Worm (Caenorhabditis elegans) whole organism, L4 larva: ENCODE measurements around the gene R08C7.1.

Experiments
- F10B5.3 ChIP-seq: sonication (generic microtip); optimal IDR thresholded peaks from 2 replicates; lab custom pipeline; 2016; ENCODE audit warnings: mild to moderate bottlenecking, missing genetic modification characterization, missing compliant biosample characterization
- F49E8.2 ChIP-seq: sonication (generic microtip); optimal IDR thresholded peaks from 2 replicates; lab custom pipeline; 2016; ENCODE audit warnings: missing compliant biosample characterization, mild to moderate bottlenecking, missing genetic modification characterization, borderline replicate concordance
- R02D3.7 ChIP-seq: fragments of 150-350 bp; sonication (generic microtip); optimal IDR thresholded peaks from 3 replicates; lab custom pipeline; 2014; ENCODE audit warnings: missing biosample characterization, missing genetic modification characterization
- T20F7.1 ChIP-seq: fragments of 200-800 bp; sonication (Bioruptor generic); optimal IDR thresholded peaks from 2 replicates; lab custom pipeline; 2018; ENCODE audit warnings: mild to moderate bottlenecking, missing genetic modification characterization, missing compliant biosample characterization
- Y105C5A.15 ChIP-seq: fragments of 200-800 bp; sonication (Bioruptor generic); IDR thresholded peaks from 2 replicates; pipeline ENCODE4 v1.3.6; 2022; ENCODE audit warnings: missing genetic modification characterization, missing compliant biosample characterization
- Y48G9A.11 ChIP-seq: fragments of 200-800 bp; sonication (Bioruptor generic); IDR thresholded peaks from 2 replicates; pipeline ENCODE4 v1.3.6; 2022; ENCODE audit warnings: missing genetic modification reagents, missing genetic modification characterization, missing compliant biosample characterization
- Y5F2A.4 ChIP-seq: fragments of 200-800 bp; sonication (Bioruptor generic); optimal IDR thresholded peaks from 2 replicates; lab custom pipeline; 2018; ENCODE audit warnings: mild to moderate bottlenecking, missing genetic modification characterization, missing compliant biosample characterization
- Y75B8A.6 ChIP-seq: fragments of 200-800 bp; sonication (Bioruptor generic); IDR thresholded peaks from 2 replicates; pipeline ENCODE4 v1.3.6; 2022; ENCODE audit warnings: missing genetic modification reagents, missing genetic modification characterization, missing compliant biosample characterization
- ZK546.5 ChIP-seq, 2 experiments: sonication (generic microtip); optimal IDR thresholded peaks; 2 replicates each; lab custom pipeline; 2017; ENCODE audit warnings: missing biosample characterization in 2 of 2, missing genetic modification characterization in 2 of 2
- arid-1 ChIP-seq: fragments of 200-800 bp; sonication (Bioruptor generic); conservative IDR thresholded peaks from 2 replicates; pipeline ENCODE4 v1.3.6; 2022; ENCODE audit warnings: missing genetic modification reagents, missing genetic modification characterization, missing compliant biosample characterization
- ceh-28 ChIP-seq: fragments of 150-350 bp; optimal IDR thresholded peaks from 2 replicates; lab custom pipeline; 2014; ENCODE audit warnings: missing biosample characterization, missing genetic modification reagents, missing genetic modification characterization
- daf-12 ChIP-seq: fragments of 150-350 bp; optimal IDR thresholded peaks from 2 replicates; lab custom pipeline; 2014; ENCODE audit warnings: missing biosample characterization, missing genetic modification reagents, missing genetic modification characterization
- daf-16 ChIP-seq, 3 experiments: sonication (generic microtip); optimal IDR thresholded peaks; 2 replicates each; lab custom pipeline; 2016 to 2017; ENCODE audit warnings: missing genetic modification characterization in 3 of 3, missing genetic modification reagents in 3 of 3, mild to moderate bottlenecking in 2 of 3, missing compliant biosample characterization in 2 of 3, missing biosample characterization in 1 of 3, moderate library complexity in 1 of 3
- daf-19 ChIP-seq: fragments of 200-800 bp; sonication (Bioruptor generic); conservative IDR thresholded peaks from 2 replicates; pipeline ENCODE4 v1.3.6; 2022; ENCODE audit warnings: missing genetic modification characterization, missing compliant biosample characterization
- dmd-8 ChIP-seq: fragments of 200-800 bp; sonication (Bioruptor generic); IDR thresholded peaks from 2 replicates; pipeline ENCODE4 v1.3.6; 2022; ENCODE audit warnings: missing genetic modification characterization, missing compliant biosample characterization
- dmd-9 ChIP-seq: fragments of 200-800 bp; sonication (Bioruptor generic); IDR thresholded peaks from 2 replicates; pipeline ENCODE4 v1.3.6; 2022; ENCODE audit warnings: missing genetic modification reagents, missing genetic modification characterization, missing compliant biosample characterization
- dve-1 ChIP-seq: sonication (generic microtip); optimal IDR thresholded peaks from 2 replicates; lab custom pipeline; 2017; ENCODE audit warnings: antibody characterized with exemption, mild to moderate bottlenecking, missing genetic modification characterization, missing compliant biosample characterization; ENCODE audit not compliant: insufficient read depth
- egl-27 ChIP-seq: sonication (generic microtip); optimal IDR thresholded peaks from 3 replicates; lab custom pipeline; 2017; ENCODE audit warnings: missing biosample characterization, missing genetic modification reagents, missing genetic modification characterization
- fkh-10 ChIP-seq: fragments of 150-350 bp; optimal IDR thresholded peaks from 2 replicates; lab custom pipeline; 2014; ENCODE audit warnings: missing biosample characterization, missing genetic modification reagents, missing genetic modification characterization
- hlh-11 ChIP-seq: fragments of 200-800 bp; sonication (Bioruptor generic); optimal IDR thresholded peaks from 2 replicates; lab custom pipeline; 2018; ENCODE audit warnings: mild to moderate bottlenecking, missing genetic modification characterization, missing compliant biosample characterization
- hmg-1.1 ChIP-seq: fragments of 200-800 bp; sonication (Bioruptor generic); IDR thresholded peaks from 2 replicates; pipeline ENCODE4 v1.3.6; 2022; ENCODE audit warnings: missing genetic modification reagents, missing genetic modification characterization, missing compliant biosample characterization
- lin-13 ChIP-seq: fragments of 150-350 bp; optimal IDR thresholded peaks from 2 replicates; lab custom pipeline; 2014; ENCODE audit warnings: missing biosample characterization, missing genetic modification reagents, missing genetic modification characterization
- lin-29 ChIP-seq: fragments of 200-800 bp; sonication (Bioruptor generic); IDR thresholded peaks from 2 replicates; pipeline ENCODE4 v1.3.6; 2022; ENCODE audit warnings: missing genetic modification reagents, missing genetic modification characterization, missing compliant biosample characterization
- lin-38 ChIP-seq: fragments of 200-800 bp; sonication (Bioruptor generic); IDR thresholded peaks from 2 replicates; pipeline ENCODE4 v1.3.6; 2022; ENCODE audit warnings: missing genetic modification reagents, missing genetic modification characterization, missing compliant biosample characterization
- lir-3 ChIP-seq: sonication (generic microtip); optimal IDR thresholded peaks from 2 replicates; lab custom pipeline; 2016; ENCODE audit warnings: mild to moderate bottlenecking, missing genetic modification characterization, missing compliant biosample characterization
- madf-9 ChIP-seq: fragments of 200-800 bp; sonication (Bioruptor generic); conservative IDR thresholded peaks from 2 replicates; pipeline ENCODE4 v1.3.6; 2022; ENCODE audit warnings: missing genetic modification reagents, missing genetic modification characterization, missing compliant biosample characterization
- mdt-29 ChIP-seq: fragments of 200-800 bp; sonication (Bioruptor generic); IDR thresholded peaks from 2 replicates; pipeline ENCODE4 v1.3.6; 2022; ENCODE audit warnings: missing genetic modification reagents, missing genetic modification characterization, missing compliant biosample characterization
- mes-2 ChIP-seq: sonication (generic microtip); optimal IDR thresholded peaks from 2 replicates; lab custom pipeline; 2016; ENCODE audit warnings: missing genotype, mild to moderate bottlenecking, missing genetic modification characterization, missing compliant biosample characterization; ENCODE audit not compliant: poor library complexity, severe bottlenecking
- mxl-2 ChIP-seq: fragments of 200-800 bp; sonication (Bioruptor generic); conservative IDR thresholded peaks from 2 replicates; pipeline ENCODE4 v1.3.6; 2022; ENCODE audit warnings: missing genetic modification reagents, missing genetic modification characterization, missing compliant biosample characterization
- mxl-3 ChIP-seq: fragments of 200-800 bp; sonication (Bioruptor generic); optimal IDR thresholded peaks from 2 replicates; lab custom pipeline; 2018; ENCODE audit warnings: mild to moderate bottlenecking, missing genetic modification characterization, missing compliant biosample characterization
- nhr-11 ChIP-seq: fragments of 150-350 bp; optimal IDR thresholded peaks from 2 replicates; lab custom pipeline; 2014; ENCODE audit warnings: missing biosample characterization, missing genetic modification characterization
- nhr-237 ChIP-seq: sonication (generic microtip); optimal IDR thresholded peaks from 2 replicates; lab custom pipeline; 2017; ENCODE audit warnings: missing biosample characterization, missing genetic modification characterization
- nhr-25 ChIP-seq: sonication (generic microtip); optimal IDR thresholded peaks from 2 replicates; lab custom pipeline; 2017; ENCODE audit warnings: missing genetic modification characterization, mild to moderate bottlenecking, missing compliant biosample characterization, antibody characterized with exemption, moderate library complexity, borderline replicate concordance; ENCODE audit not compliant: insufficient read depth
- nhr-28 ChIP-seq: fragments of 150-350 bp; optimal IDR thresholded peaks from 2 replicates; lab custom pipeline; 2014; ENCODE audit warnings: missing biosample characterization, missing genetic modification characterization
- nhr-42 ChIP-seq: fragments of 200-800 bp; sonication (Bioruptor generic); IDR thresholded peaks from 2 replicates; pipeline ENCODE4 v1.3.6; 2022; ENCODE audit warnings: missing genetic modification characterization, missing compliant biosample characterization
- nhr-76 ChIP-seq: fragments of 150-350 bp; optimal IDR thresholded peaks from 2 replicates; lab custom pipeline; 2014; ENCODE audit warnings: missing biosample characterization, missing genetic modification characterization
- pqm-1 ChIP-seq: sonication (generic microtip); optimal IDR thresholded peaks from 2 replicates; lab custom pipeline; 2017; ENCODE audit warnings: missing biosample characterization, missing genetic modification characterization
- rbr-2 ChIP-seq: sonication (generic microtip); optimal IDR thresholded peaks from 2 replicates; lab custom pipeline; 2016; ENCODE audit warnings: missing genotype, missing genetic modification characterization, missing compliant biosample characterization
- set-16 ChIP-seq: fragments of 200-800 bp; sonication (Bioruptor generic); IDR thresholded peaks from 2 replicates; pipeline ENCODE4 v1.3.6; 2022; ENCODE audit warnings: missing genetic modification reagents, missing genetic modification characterization, missing compliant biosample characterization
- snpc-1.2 ChIP-seq: fragments of 200-800 bp; sonication (Bioruptor generic); IDR thresholded peaks from 2 replicates; pipeline ENCODE4 v1.3.6; 2022; ENCODE audit warnings: missing genetic modification reagents, missing genetic modification characterization, missing compliant biosample characterization
- spr-1 ChIP-seq: sonication (generic microtip); optimal IDR thresholded peaks from 2 replicates; lab custom pipeline; 2016; ENCODE audit warnings: mild to moderate bottlenecking, missing genetic modification characterization, missing compliant biosample characterization
- spr-3 ChIP-seq: fragments of 200-800 bp; sonication (Bioruptor generic); optimal IDR thresholded peaks from 2 replicates; lab custom pipeline; 2018; ENCODE audit warnings: mild to moderate bottlenecking, missing genetic modification characterization, missing compliant biosample characterization
- unc-130 ChIP-seq: sonication (generic microtip); optimal IDR thresholded peaks from 2 replicates; lab custom pipeline; 2016; ENCODE audit warnings: missing genetic modification reagents, missing genetic modification characterization, missing compliant biosample characterization
- unc-62 ChIP-seq, 3 experiments: fragments of 150-350 bp in 1 of 3; sonication (generic microtip); optimal IDR thresholded peaks in 2 of 3; peaks in 1 of 3; 1 replicate in 1 of 3; 2 replicates in 2 of 3; lab custom pipeline; 2014 to 2017; ENCODE audit warnings: missing biosample characterization in 3 of 3, missing genetic modification characterization in 3 of 3, missing genetic modification reagents in 3 of 3, missing genotype in 1 of 3
- vab-7 ChIP-seq: fragments of 200-800 bp; sonication (Bioruptor generic); IDR thresholded peaks from 2 replicates; pipeline ENCODE4 v1.3.6; 2022; ENCODE audit warnings: missing genetic modification reagents, missing genetic modification characterization, missing compliant biosample characterization
- zag-1 ChIP-seq: fragments of 150-350 bp; optimal IDR thresholded peaks from 2 replicates; lab custom pipeline; 2014; ENCODE audit warnings: missing biosample characterization, missing genetic modification characterization
- zfp-2 ChIP-seq: sonication (generic microtip); optimal IDR thresholded peaks from 2 replicates; lab custom pipeline; 2016; ENCODE audit warnings: mild to moderate bottlenecking, missing genetic modification characterization, missing compliant biosample characterization
- zip-11 ChIP-seq: fragments of 200-800 bp; sonication (Bioruptor generic); IDR thresholded peaks from 2 replicates; pipeline ENCODE4 v1.3.6; 2022; ENCODE audit warnings: missing genetic modification characterization, missing compliant biosample characterization

Gene R08C7.1

ce11 chrIV:4445711-4446290 lies 5.9 kb upstream of the R08C7.1 start, which contains the start of the genes wapl-1 and htz-1 (continued):
- TF ChIP-seq pqm-1 (tag; lab: Kevin White, UChicago): no peak
- TF ChIP-seq F10B5.3 (tag; lab: Kevin White, UChicago): peak; percentile 67
- no peak for TF ChIP-seq Y105C5A.15 (GFP tag; lab: Robert Waterston, UW)
- peak; percentile 87 for TF ChIP-seq arid-1 (GFP tag; lab: Robert Waterston, UW)
- TF ChIP-seq fkh-10 (GFP tag; lab: Kevin White, UChicago): peak; percentile 96
- TF ChIP-seq dmd-8: no peak
- TF ChIP-seq nhr-25 (tag; lab: Kevin White, UChicago): peak; percentile 88
- TF ChIP-seq nhr-76 (tag; lab: Kevin White, UChicago): no peak
- peak; percentile 78 for TF ChIP-seq mxl-3 (GFP tag; lab: Kevin White, UChicago)
- peak; percentile 95 for TF ChIP-seq mes-2 (tag; lab: Kevin White, UChicago)
- TF ChIP-seq mxl-2 (GFP tag; lab: Robert Waterston, UW): 0 out of 2 replicates have a peak, but pooled peaks have one; percentile 13
- peak in 1 of 2 experiments; percentile 99 for TF ChIP-seq unc-62 (GFP tag; optimal IDR thresholded peaks at IDR 0.05 in 1 of 2; lab: Kevin White, UChicago)
- no peak for TF ChIP-seq unc-62 (tag; optimal IDR thresholded peaks at IDR 0.05; lab: Kevin White, UChicago)
- TF ChIP-seq lir-3 (tag; lab: Kevin White, UChicago): no peak
- peak; percentile 88 for TF ChIP-seq dmd-9 (GFP tag; lab: Robert Waterston, UW)
- no peak for TF ChIP-seq zag-1 (tag; lab: Kevin White, UChicago)
- no peak for TF ChIP-seq zip-11 (GFP tag; lab: Robert Waterston, UW)
- TF ChIP-seq vab-7 (GFP tag; lab: Robert Waterston, UW): peak; percentile 52; the same call in 1 of the 2 replicates
- peak; percentile 42; the same call in 1 of the 2 replicates for TF ChIP-seq set-16
- TF ChIP-seq mdt-29 (GFP tag; lab: Robert Waterston, UW): peak; percentile 84
- no peak for TF ChIP-seq daf-19 (GFP tag; lab: Robert Waterston, UW)
- TF ChIP-seq hmg-1.1: peak; percentile 88
- TF ChIP-seq zfp-2 (tag; lab: Kevin White, UChicago): peak; percentile 97
- peak; percentile 76 to 97 for TF ChIP-seq ZK546.5 (tag; optimal IDR thresholded peaks at IDR 0.05; lab: Kevin White, UChicago)
- TF ChIP-seq Y5F2A.4 (GFP tag; lab: Kevin White, UChicago): no peak
- peak; percentile 80 for TF ChIP-seq spr-1 (tag; lab: Kevin White, UChicago)
- TF ChIP-seq dve-1 (tag; lab: Kevin White, UChicago): peak; percentile 98
- TF ChIP-seq spr-3 (GFP tag; lab: Kevin White, UChicago): peak; percentile 3

ce11 chrIV:4446884-4447283 lies 4.8 kb upstream of the R08C7.1 start:
- TF ChIP-seq nhr-237 (tag; lab: Kevin White, UChicago): no peak
- no peak for TF ChIP-seq lin-29 (GFP tag; lab: Robert Waterston, UW)
- no peak for TF ChIP-seq egl-27 (tag; lab: Kevin White, UChicago)
- no peak for TF ChIP-seq daf-16 (GFP tag; optimal IDR thresholded peaks at IDR 0.05; lab: Kevin White, UChicago)
- peak; percentile 58 for TF ChIP-seq daf-16 (tag; optimal IDR thresholded peaks at IDR 0.05; lab: Kevin White, UChicago)
- TF ChIP-seq F49E8.2: no peak
- no peak for TF ChIP-seq Y48G9A.11
- TF ChIP-seq daf-12: no peak
- no peak for TF ChIP-seq madf-9
- TF ChIP-seq rbr-2 (tag; lab: Kevin White, UChicago): no peak
- no peak for TF ChIP-seq mdt-29 (GFP tag; lab: Robert Waterston, UW)
- no peak for TF ChIP-seq Y105C5A.15 (GFP tag; lab: Robert Waterston, UW)
- TF ChIP-seq lin-13 (GFP tag; lab: Kevin White, UChicago): no peak
- TF ChIP-seq unc-130: no peak
- no peak for TF ChIP-seq R02D3.7 (tag; lab: Kevin White, UChicago)
- peak; percentile 2 for TF ChIP-seq hlh-11 (tag; lab: Kevin White, UChicago)
- TF ChIP-seq nhr-11 (tag; lab: Kevin White, UChicago): no peak
- TF ChIP-seq nhr-42 (GFP tag; lab: Robert Waterston, UW): no peak
- no peak for TF ChIP-seq dmd-8
- no peak for TF ChIP-seq nhr-28 (tag; lab: Kevin White, UChicago)
- TF ChIP-seq snpc-1.2 (GFP tag; lab: Robert Waterston, UW): peak; percentile 80
- no peak for TF ChIP-seq ZK546.5 (tag; optimal IDR thresholded peaks at IDR 0.05; lab: Kevin White, UChicago)
- TF ChIP-seq lin-38 (GFP tag; lab: Robert Waterston, UW): peak; percentile 50
- TF ChIP-seq ceh-28 (tag; lab: Kevin White, UChicago): peak; percentile 52
- TF ChIP-seq Y75B8A.6 (GFP tag; lab: Robert Waterston, UW): no peak
- peak; percentile 29 for TF ChIP-seq T20F7.1 (GFP tag; lab: Kevin White, UChicago)
